Fruit fly (Drosophila melanogaster) whole organism, pupa: Measurements from ENCODE around the gene CG4592.
A peak's percentile ranks its signal among the peaks of the same experiment; 100 is the strongest.

Experiments used
- CG10348 ChIP-seq: fragments of 200-800 bp; sonication (Bioruptor generic); IDR thresholded peaks from 2 replicates; pipeline ENCODE4 v1.3.6; 2022; ENCODE audit warnings: missing biosample characterization, missing genetic modification characterization
- CG12605 ChIP-seq: fragments of 200-800 bp; sonication (Bioruptor generic); IDR thresholded peaks from 2 replicates; pipeline ENCODE4 v1.3.6; 2022; ENCODE audit warnings: missing biosample characterization, missing genetic modification characterization
- CG13204 ChIP-seq: fragments of 200-800 bp; sonication (Bioruptor generic); optimal IDR thresholded peaks from 2 replicates; lab custom pipeline; 2018; ENCODE audit warnings: missing biosample characterization, mild to moderate bottlenecking, missing genetic modification characterization, moderate library complexity
- CG14655 ChIP-seq: fragments of 200-800 bp; sonication (Bioruptor generic); optimal IDR thresholded peaks from 3 replicates; lab custom pipeline; 2017; ENCODE audit warnings: mild to moderate bottlenecking, missing biosample characterization, missing genetic modification reagents, missing genetic modification characterization
- CG15710 ChIP-seq: fragments of 200-800 bp; sonication (Bioruptor generic); optimal IDR thresholded peaks from 2 replicates; lab custom pipeline; 2018; ENCODE audit warnings: missing biosample characterization, mild to moderate bottlenecking, missing genetic modification characterization, moderate library complexity
- CG17806 ChIP-seq: fragments of 200-800 bp; sonication (Bioruptor generic); optimal IDR thresholded peaks from 2 replicates; lab custom pipeline; 2018; ENCODE audit warnings: missing biosample characterization, mild to moderate bottlenecking, missing genetic modification characterization, moderate library complexity
- CG32121 ChIP-seq: fragments of 200-800 bp; sonication (Bioruptor generic); IDR thresholded peaks from 2 replicates; pipeline ENCODE4 v1.3.6; 2022; ENCODE audit warnings: missing biosample characterization, missing genetic modification characterization
- CG34367 ChIP-seq: fragments of 200-800 bp; sonication (Bioruptor generic); optimal IDR thresholded peaks from 2 replicates; lab custom pipeline; 2018; ENCODE audit warnings: missing biosample characterization, mild to moderate bottlenecking, missing genetic modification characterization
- CG4496 ChIP-seq: fragments of 200-800 bp; sonication (Bioruptor generic); IDR thresholded peaks from 3 replicates; pipeline ENCODE4 v1.3.6; 2022; ENCODE audit warnings: missing biosample characterization, missing genetic modification characterization
- CG8159 ChIP-seq: fragments of 200-800 bp; sonication (Bioruptor generic); optimal IDR thresholded peaks from 3 replicates; lab custom pipeline; 2018; ENCODE audit warnings: missing biosample characterization, mild to moderate bottlenecking, missing genetic modification characterization, moderate library complexity
- CG8301 ChIP-seq: fragments of 200-800 bp; sonication (Bioruptor generic); optimal IDR thresholded peaks from 2 replicates; lab custom pipeline; 2018; ENCODE audit warnings: missing biosample characterization, mild to moderate bottlenecking, missing genetic modification characterization
- CG9948 ChIP-seq: fragments of 200-800 bp; sonication (Bioruptor generic); optimal IDR thresholded peaks from 2 replicates; lab custom pipeline; 2018; ENCODE audit warnings: missing biosample characterization, mild to moderate bottlenecking, missing genetic modification characterization, moderate library complexity
- D1 ChIP-seq: fragments of 200-800 bp; sonication (Bioruptor generic); optimal IDR thresholded peaks from 2 replicates; lab custom pipeline; 2018; ENCODE audit warnings: missing biosample characterization, mild to moderate bottlenecking, missing genetic modification characterization, moderate library complexity
- EcR ChIP-seq: fragments of 200-800 bp; sonication (Bioruptor generic); optimal IDR thresholded peaks from 3 replicates; lab custom pipeline; 2019; ENCODE audit warnings: missing biosample characterization, missing genetic modification characterization, mild to moderate bottlenecking, moderate library complexity, missing genetic modification reagents
- Ets98B ChIP-seq: fragments of 200-800 bp; sonication (Bioruptor generic); IDR thresholded peaks from 2 replicates; pipeline ENCODE4 v1.3.6; 2022; ENCODE audit warnings: missing biosample characterization, missing genetic modification characterization
- Pif1A ChIP-seq: fragments of 200-800 bp; sonication (Bioruptor generic); optimal IDR thresholded peaks from 3 replicates; lab custom pipeline; 2016; ENCODE audit warnings: missing biosample characterization, missing genetic modification characterization
- Pif1B ChIP-seq: fragments of 200-800 bp; sonication (Bioruptor generic); optimal IDR thresholded peaks from 3 replicates; lab custom pipeline; 2016; ENCODE audit warnings: missing biosample characterization, missing genetic modification characterization
- Snoo ChIP-seq: fragments of 200-800 bp; sonication (Bioruptor generic); optimal IDR thresholded peaks from 3 replicates; lab custom pipeline; 2017; ENCODE audit warnings: missing biosample characterization, mild to moderate bottlenecking, missing genetic modification characterization, inconsistent platforms
- fd96Ca ChIP-seq: fragments of 200-800 bp; sonication (Bioruptor generic); IDR thresholded peaks from 3 replicates; pipeline ENCODE4 v1.3.6; 2022; ENCODE audit warnings: missing biosample characterization, missing genetic modification characterization
- gl ChIP-seq: fragments of 200-800 bp; sonication (Bioruptor generic); optimal IDR thresholded peaks from 2 replicates; lab custom pipeline; 2018; ENCODE audit warnings: missing biosample characterization, mild to moderate bottlenecking, missing genetic modification characterization
- rn ChIP-seq: fragments of 200-800 bp; sonication (Bioruptor generic); IDR thresholded peaks from 2 replicates; pipeline ENCODE4 v1.3.6; 2022; ENCODE audit warnings: missing biosample characterization, missing genetic modification characterization

The CG4592 gene

DNA sequence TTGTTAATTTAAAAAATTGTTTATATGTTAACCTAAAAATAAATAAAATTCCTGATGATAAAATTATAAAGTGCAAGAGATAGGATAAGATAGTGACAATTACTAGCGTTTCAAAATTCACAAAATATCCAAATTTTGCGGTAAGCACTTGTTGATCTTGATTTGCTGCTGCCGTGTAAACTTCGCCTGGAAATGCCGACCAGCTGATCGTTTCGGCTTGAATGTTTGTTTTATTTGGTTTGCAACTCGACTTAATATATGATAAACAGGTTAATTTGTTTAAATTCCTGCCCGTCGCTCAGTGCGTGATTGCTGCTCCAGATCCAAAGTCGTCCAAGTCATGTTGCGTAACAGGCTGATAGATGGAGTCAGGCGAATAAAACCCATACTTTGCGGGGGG lies at the start of gene CG4592:
Gene CG4592, plus strand, starts transcription at position 233 of the 400 bp plus-strand sequence.
- TF ChIP-seq gl (tag; lab: Kevin White, UChicago) (peak; percentile 36), CG15710 (tag; lab: Kevin White, UChicago) (no peak), fd96Ca (GFP tag; lab: Robert Waterston, UW) (peak; percentile 82; the same call in 2 of the 3 replicates), CG9948 (tag; lab: Kevin White, UChicago) (peak; percentile 54), Pif1A (peak; percentile 81), Pif1B (peak; percentile 77), Ets98B (GFP tag; lab: Robert Waterston, UW) (peak; percentile 84), CG32121 (GFP tag; lab: Robert Waterston, UW) (peak; percentile 82), CG8159 (tag; lab: Kevin White, UChicago) (peak; percentile 65), D1 (tag; lab: Kevin White, UChicago) (peak; percentile 2), CG12605 (GFP tag; lab: Robert Waterston, UW) (peak; percentile 66), CG13204 (GFP tag; lab: Kevin White, UChicago) (no peak), CG4496 (GFP tag; lab: Robert Waterston, UW) (peak; percentile 87), CG34367 (tag; lab: Kevin White, UChicago) (peak; percentile 68), CG8301 (tag; lab: Kevin White, UChicago) (no peak)

DNA sequence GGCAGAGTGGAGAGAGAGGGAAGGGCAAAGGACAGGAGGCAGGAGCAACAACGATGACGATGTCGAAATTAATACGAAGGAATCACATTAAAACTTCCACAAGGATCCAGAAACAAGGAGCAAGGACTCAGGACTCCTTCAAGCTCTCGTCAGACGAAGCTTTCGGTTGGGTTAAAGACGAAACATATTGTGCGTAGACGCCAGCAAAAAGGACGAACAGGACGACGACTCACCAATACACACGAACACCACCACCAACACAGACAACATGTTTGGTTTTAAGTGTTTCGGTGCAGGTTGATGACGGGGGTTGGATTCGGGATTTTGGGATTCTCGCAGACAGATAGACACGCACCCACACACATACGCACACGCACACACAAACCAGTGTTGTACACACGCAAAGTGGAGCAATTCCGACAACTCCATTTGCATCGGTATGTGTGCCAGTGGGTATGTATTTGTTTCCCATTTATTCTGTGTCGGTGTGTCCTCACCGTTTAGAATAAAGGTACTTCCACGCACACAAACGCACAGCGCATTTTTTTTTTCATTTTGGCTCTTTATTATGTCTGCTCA lies 39.0 kb upstream of the CG4592 start:
- TF ChIP-seq CG13204 (GFP tag; lab: Kevin White, UChicago) (no peak), gl (tag; lab: Kevin White, UChicago) (no peak), CG14655 (no peak), CG17806 (tag; lab: Kevin White, UChicago) (no peak), fd96Ca (GFP tag; lab: Robert Waterston, UW) (no peak), rn (GFP tag; lab: Robert Waterston, UW) (no peak), CG8301 (tag; lab: Kevin White, UChicago) (no peak), CG8159 (tag; lab: Kevin White, UChicago) (no peak), CG9948 (tag; lab: Kevin White, UChicago) (no peak), CG12605 (GFP tag; lab: Robert Waterston, UW) (no peak), CG34367 (tag; lab: Kevin White, UChicago) (no peak), Ets98B (GFP tag; lab: Robert Waterston, UW) (no peak), D1 (tag; lab: Kevin White, UChicago) (no peak), CG10348 (GFP tag; lab: Robert Waterston, UW) (no peak), Pif1B (no peak), CG15710 (tag; lab: Kevin White, UChicago) (no peak), CG4496 (GFP tag; lab: Robert Waterston, UW) (no peak), EcR (GFP tag; lab: Kevin White, UChicago) (no peak), Snoo (tag; lab: Kevin White, UChicago) (no peak)

DNA sequence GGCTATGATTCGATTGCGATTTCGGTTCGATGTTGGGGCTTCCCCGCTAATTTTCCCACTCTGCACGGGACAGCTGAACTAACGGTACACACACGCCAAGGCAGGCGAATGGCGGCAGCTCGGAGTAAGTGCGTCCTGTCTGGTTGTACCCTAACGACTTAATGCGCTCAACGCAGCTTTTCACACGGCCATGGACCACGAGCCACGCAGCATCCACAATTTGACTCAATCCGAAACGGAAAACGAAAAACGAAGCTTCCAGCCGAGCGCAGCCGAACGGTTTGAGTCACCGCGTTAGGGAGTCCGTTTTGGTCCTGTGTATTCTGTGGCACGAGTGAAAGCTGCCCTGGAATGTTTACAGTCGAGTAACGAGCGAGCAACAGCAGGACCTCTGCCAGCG lies 35.3 kb upstream of the CG4592 start, which contains the start of gene nAChRalpha6:
Gene nAChRalpha6, minus strand, starts transcription at position 165 of the 400 bp plus-strand sequence.
- TF ChIP-seq Snoo (tag; lab: Kevin White, UChicago) (no peak), CG8159 (tag; lab: Kevin White, UChicago) (no peak), EcR (GFP tag; lab: Kevin White, UChicago) (no peak), rn (GFP tag; lab: Robert Waterston, UW) (no peak), CG4496 (GFP tag; lab: Robert Waterston, UW) (no peak), CG8301 (tag; lab: Kevin White, UChicago) (no peak), gl (tag; lab: Kevin White, UChicago) (no peak), CG15710 (tag; lab: Kevin White, UChicago) (no peak), CG32121 (GFP tag; lab: Robert Waterston, UW) (no peak), D1 (tag; lab: Kevin White, UChicago) (no peak), CG12605 (GFP tag; lab: Robert Waterston, UW) (no peak), fd96Ca (GFP tag; lab: Robert Waterston, UW) (no peak), CG34367 (tag; lab: Kevin White, UChicago) (no peak), CG10348 (GFP tag; lab: Robert Waterston, UW) (no peak), Pif1B (no peak), Ets98B (GFP tag; lab: Robert Waterston, UW) (no peak)

- TF ChIP-seq CG8159 (tag; lab: Kevin White, UChicago) = no peak
- TF ChIP-seq CG34367 (tag; lab: Kevin White, UChicago) = no peak
- no peak for TF ChIP-seq CG32121 (GFP tag; lab: Robert Waterston, UW)
- TF ChIP-seq CG4496 (GFP tag; lab: Robert Waterston, UW) = peak; percentile 41; the same call in 1 of the 3 replicates
Observed at dm6 chr2L:9887856-9888269, 33.6 kb upstream of the CG4592 start, which contains the start of gene Fkbp59. Gene Fkbp59 (plus strand): TSS chr2L:9888005.

dm6 chr2L:9890576-9890975 lies 30.9 kb upstream of the CG4592 start, which contains the start of the genes CG34183 and CG4537:
Gene CG34183 (minus strand): TSS chr2L:9890772.
Gene CG4537 (plus strand): TSS chr2L:9890885.
- TF ChIP-seq CG8301 (tag; lab: Kevin White, UChicago) (no peak), Pif1A (no peak), CG14655 (no peak), CG12605 (GFP tag; lab: Robert Waterston, UW) (no peak), EcR (GFP tag; lab: Kevin White, UChicago) (no peak), CG32121 (GFP tag; lab: Robert Waterston, UW) (no peak)
